Worm (Caenorhabditis elegans): Measurements from ENCODE around the gene gcy-7.
A peak's percentile ranks its signal among the peaks of the same experiment; 100 is the strongest.
"Not testable (repeated sequence)": the region's sequence is repeated elsewhere in the genome, so short reads cannot be mapped to it uniquely, and the experiment has no call there.

The gcy-7 gene

DNA sequence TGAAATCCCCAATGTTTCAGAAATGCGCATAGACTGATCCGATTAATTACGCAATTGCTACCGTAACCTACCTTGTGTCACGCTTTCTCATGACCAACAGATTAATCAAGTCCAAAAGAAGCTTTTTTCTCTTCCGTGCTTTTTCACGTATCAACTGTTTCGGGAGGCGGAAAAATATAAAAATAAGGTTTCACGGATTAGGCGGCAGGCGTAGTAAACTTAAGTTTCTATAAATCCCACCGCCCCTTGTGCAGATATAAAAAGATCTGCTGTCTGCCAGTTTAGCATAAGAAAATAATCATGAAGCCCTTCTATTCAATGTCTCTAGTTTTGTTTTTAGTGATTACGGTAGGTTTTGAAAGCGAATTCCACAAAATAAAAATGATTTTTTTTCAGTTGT, at the start of gene gcy-7:
Gene gcy-7, plus strand, starts transcription at position 301 of the 400 bp plus-strand sequence.
- TF ChIP-seq him-1 (tag; optimal IDR thresholded peaks at IDR 0.05): no peak

ce11 chrV:8340924-8341323, 46.2 kb upstream of the gcy-7 start, which contains the start of gene C08D8.7:
Gene C08D8.7 (plus strand): TSS chrV:8341224.
- TF ChIP-seq him-1, dao-5, W03F9.2 (tag; optimal IDR thresholded peaks at IDR 0.05): not testable (repeated sequence)

- no peak for TF ChIP-seq W03F9.2 (tag; optimal IDR thresholded peaks at IDR 0.05)
Observed at ce11 chrV:8342416-8342815, 44.7 kb upstream of the gcy-7 start.

DNA sequence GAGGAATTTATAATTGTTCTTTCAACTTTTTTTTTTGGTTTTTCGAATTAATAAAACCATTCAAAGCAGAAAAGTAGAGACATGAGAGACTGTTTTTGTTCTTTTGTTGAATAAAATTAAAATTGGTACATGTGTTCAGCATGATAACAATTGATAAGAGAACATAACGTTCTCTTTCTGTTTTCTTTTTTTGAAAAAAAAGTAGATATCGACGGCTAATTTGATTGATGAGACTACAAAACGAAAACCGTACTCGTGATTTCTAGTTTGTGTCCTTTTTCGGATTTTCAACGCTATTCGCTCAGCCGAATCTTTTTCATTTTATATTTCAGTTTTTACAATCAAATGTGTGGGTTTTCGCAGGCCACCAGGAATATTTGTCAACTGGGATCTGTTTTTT, 41.7 kb upstream of the gcy-7 start, which contains the start of gene C08D8.1:
Gene C08D8.1, plus strand, starts transcription at position 324 of the 400 bp plus-strand sequence.
- no peak for TF ChIP-seq dao-5 (tag; optimal IDR thresholded peaks at IDR 0.05)
- TF ChIP-seq him-1 (tag; optimal IDR thresholded peaks at IDR 0.05): no peak
- no peak for TF ChIP-seq W03F9.2 (tag; optimal IDR thresholded peaks at IDR 0.05)

DNA sequence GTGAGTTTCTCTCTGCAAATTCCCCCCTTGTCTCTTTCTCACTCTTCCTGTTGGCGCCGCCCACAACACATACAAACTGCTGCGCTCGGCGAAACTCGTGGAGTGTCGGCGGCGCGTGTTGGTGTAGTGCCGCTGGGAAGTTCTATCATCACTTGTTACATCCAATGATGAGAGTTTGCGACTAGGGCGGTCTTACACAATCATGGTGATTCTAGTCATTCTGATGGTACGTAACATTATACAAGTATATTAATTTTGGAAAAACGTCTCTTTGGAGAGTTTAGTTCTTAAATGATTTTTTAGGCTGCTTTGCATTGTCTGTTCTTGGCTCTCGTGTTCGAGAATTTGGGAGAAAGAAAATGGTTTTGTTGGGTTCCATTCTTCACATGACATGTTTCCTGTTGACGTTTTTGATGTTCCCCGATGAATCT, 38.2 kb upstream of the gcy-7 start:
- TF ChIP-seq him-1 (tag; optimal IDR thresholded peaks at IDR 0.05): peak; percentile 50
- peak; percentile 67 for TF ChIP-seq W03F9.2 (tag; optimal IDR thresholded peaks at IDR 0.05)
- no peak for TF ChIP-seq dao-5 (tag; optimal IDR thresholded peaks at IDR 0.05)

DNA sequence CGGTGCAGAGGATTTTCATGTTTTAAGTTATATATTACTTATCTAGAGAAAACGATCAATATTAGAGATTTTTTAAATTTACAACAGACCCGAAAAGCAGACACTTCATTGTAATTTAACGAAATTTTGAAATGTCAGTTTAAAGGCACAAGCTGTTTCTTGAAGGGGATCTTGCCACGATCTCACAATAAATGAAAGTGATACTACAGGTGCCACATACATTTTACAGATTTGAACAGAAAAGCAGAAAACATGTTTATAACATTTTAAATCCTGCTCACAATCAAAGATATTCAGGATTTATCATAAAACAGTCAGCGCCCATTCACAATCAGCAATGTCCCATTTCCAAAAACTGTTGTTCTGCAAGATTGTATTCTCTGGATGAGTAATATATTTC, 37.2 kb upstream of the gcy-7 start:
- TF ChIP-seq him-1 (tag; optimal IDR thresholded peaks at IDR 0.05) (no peak), dao-5 (tag; optimal IDR thresholded peaks at IDR 0.05) (no peak), W03F9.2 (tag; optimal IDR thresholded peaks at IDR 0.05) (no peak)

- no peak for TF ChIP-seq W03F9.2 (tag; optimal IDR thresholded peaks at IDR 0.05)
- no peak for TF ChIP-seq dao-5 (tag; optimal IDR thresholded peaks at IDR 0.05)
Observed at ce11 chrV:8351371-8351770, 35.8 kb upstream of the gcy-7 start, which contains the start of gene srsx-22. Gene srsx-22 (plus strand): TSS chrV:8351671.

DNA sequence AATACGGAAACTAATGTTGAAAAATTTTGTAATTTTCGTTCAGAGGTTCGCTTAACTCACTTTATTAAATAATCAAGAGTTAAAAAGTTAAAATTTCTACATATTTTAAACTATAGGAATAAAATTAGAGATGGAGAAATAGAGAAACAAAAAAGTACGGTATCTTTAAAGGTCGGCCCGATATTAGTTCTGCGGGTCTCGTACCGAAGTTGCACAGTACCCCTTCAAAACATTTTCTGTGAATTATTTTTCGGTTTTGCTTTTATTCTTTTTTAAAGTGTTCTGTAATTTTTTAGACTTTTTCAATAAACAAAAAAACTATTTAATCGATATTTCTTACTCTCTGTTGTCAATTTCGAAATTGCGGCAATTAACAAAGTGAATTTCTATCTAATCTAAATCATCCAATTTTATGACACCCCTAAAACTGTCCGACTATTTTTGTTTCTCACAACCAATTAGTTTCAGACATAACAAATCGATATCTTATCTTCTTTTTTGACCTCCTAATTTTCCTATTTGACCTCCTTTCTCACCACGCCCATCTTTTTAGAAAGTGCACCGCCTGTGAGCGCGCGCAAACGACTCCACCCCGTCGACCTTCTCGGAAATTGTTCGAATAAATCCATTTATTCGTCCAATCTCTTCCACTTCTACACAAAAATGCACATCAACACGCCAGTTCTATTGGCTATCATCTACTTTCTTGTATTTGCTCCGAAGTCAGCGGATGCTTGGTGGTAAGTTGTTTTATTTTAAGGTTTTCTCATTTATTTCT, 31.5 kb upstream of the gcy-7 start, which contains the start of gene mom-2:
Gene mom-2, plus strand, starts transcription at position 554 of the 778 bp plus-strand sequence.
- TF ChIP-seq him-1 (tag; optimal IDR thresholded peaks at IDR 0.05) (no peak), W03F9.2 (tag; optimal IDR thresholded peaks at IDR 0.05) (no peak), dao-5 (tag; optimal IDR thresholded peaks at IDR 0.05) (no peak)

- no peak for TF ChIP-seq W03F9.2 (tag; optimal IDR thresholded peaks at IDR 0.05)
- no peak for TF ChIP-seq dao-5 (tag; optimal IDR thresholded peaks at IDR 0.05)
- no peak for TF ChIP-seq him-1 (tag; optimal IDR thresholded peaks at IDR 0.05)
Observed at ce11 chrV:8357756-8358155, 29.4 kb upstream of the gcy-7 start.

- no peak for TF ChIP-seq him-1 (tag; optimal IDR thresholded peaks at IDR 0.05)
- TF ChIP-seq dao-5 (tag; optimal IDR thresholded peaks at IDR 0.05): no peak
- no peak for TF ChIP-seq W03F9.2 (tag; optimal IDR thresholded peaks at IDR 0.05)
Observed at ce11 chrV:8358702-8359101, 28.5 kb upstream of the gcy-7 start.

- TF ChIP-seq him-1 (tag; optimal IDR thresholded peaks at IDR 0.05) (no peak), W03F9.2 (tag; optimal IDR thresholded peaks at IDR 0.05) (peak; percentile 83)
Observed at ce11 chrV:8359113-8359564, 28.0 kb upstream of the gcy-7 start, which contains the start of gene mpdu-1. Gene mpdu-1 (minus strand): TSS chrV:8359163.

DNA sequence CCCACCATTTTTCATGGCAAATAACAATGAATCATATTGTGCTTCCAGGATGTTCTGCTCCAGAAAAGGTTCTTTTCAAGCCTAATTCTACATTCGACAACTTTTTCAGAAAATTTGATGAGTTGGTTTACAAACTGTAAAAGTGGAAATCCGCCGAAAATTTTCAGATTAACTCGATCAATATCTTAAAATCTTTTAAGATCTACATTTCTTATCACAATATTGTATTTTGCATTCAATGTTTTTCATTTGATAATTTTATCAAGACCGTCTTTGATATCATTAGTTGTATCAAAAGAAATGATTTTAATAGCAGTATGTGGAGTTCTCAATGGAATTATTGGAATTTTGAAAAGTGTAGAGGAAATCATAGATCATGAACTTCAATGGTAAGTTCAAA, 27.4 kb upstream of the gcy-7 start, which contains the start of gene F38E1.6:
Gene F38E1.6, plus strand, starts transcription at position 301 of the 400 bp plus-strand sequence.
- TF ChIP-seq dao-5 (tag; optimal IDR thresholded peaks at IDR 0.05) (no peak), W03F9.2 (tag; optimal IDR thresholded peaks at IDR 0.05) (no peak), him-1 (tag; optimal IDR thresholded peaks at IDR 0.05) (no peak)

- TF ChIP-seq him-1 (tag; optimal IDR thresholded peaks at IDR 0.05) (no peak), W03F9.2 (tag; optimal IDR thresholded peaks at IDR 0.05) (no peak), dao-5 (tag; optimal IDR thresholded peaks at IDR 0.05) (no peak)
Observed at ce11 chrV:8370705-8371104, 16.5 kb upstream of the gcy-7 start, which contains the start of gene gpa-2. Gene gpa-2 (plus strand): TSS chrV:8371005.

DNA sequence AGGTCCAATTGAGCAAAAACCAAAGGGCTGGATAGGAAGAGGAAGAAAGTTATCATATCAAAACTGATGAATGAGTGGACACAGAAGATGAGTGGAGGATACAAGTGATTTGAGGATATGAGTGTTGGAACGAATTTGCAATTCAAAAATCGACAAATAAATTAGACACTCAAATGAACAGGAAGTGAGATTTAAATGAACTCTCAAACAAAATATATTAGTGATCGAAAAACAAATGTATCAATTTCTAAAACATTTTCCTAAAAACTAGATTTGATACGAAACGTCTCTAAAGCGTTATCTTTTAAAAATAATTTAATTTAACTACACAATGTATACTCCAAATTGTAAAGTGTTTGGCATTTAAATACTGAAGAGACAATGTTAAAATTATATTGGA, 11.7 kb upstream of the gcy-7 start, which contains the start of gene F38E1.10:
Gene F38E1.10, minus strand, starts transcription at position 101 of the 400 bp plus-strand sequence.
- TF ChIP-seq him-1 (tag; optimal IDR thresholded peaks at IDR 0.05) (no peak), W03F9.2 (tag; optimal IDR thresholded peaks at IDR 0.05) (no peak)
